Fruit fly (Drosophila melanogaster) whole organism, prepupa: ENCODE results near the gene PpD3.

ENCODE experiments used
- Blimp-1 ChIP-seq: fragments of 200-800 bp; sonication (Bioruptor generic); optimal IDR thresholded peaks from 3 replicates; lab custom pipeline; 2017; ENCODE audit warnings: missing biosample characterization, missing genetic modification characterization, mild to moderate bottlenecking, moderate library complexity, missing genetic modification reagents
- CG10631 ChIP-seq: fragments of 200-800 bp; sonication (Bioruptor generic); optimal IDR thresholded peaks from 2 replicates; lab custom pipeline; 2016; ENCODE audit warnings: missing biosample characterization, missing genetic modification characterization
- CG10669 ChIP-seq: fragments of 200-800 bp; sonication (Bioruptor generic); optimal IDR thresholded peaks from 3 replicates; lab custom pipeline; 2018; ENCODE audit warnings: missing biosample characterization, mild to moderate bottlenecking, missing genetic modification characterization, moderate library complexity
- CG11294 ChIP-seq: fragments of 200-800 bp; sonication (Bioruptor generic); IDR thresholded peaks from 2 replicates; pipeline ENCODE4 v1.3.6; 2022; ENCODE audit warnings: missing biosample characterization, missing genetic modification characterization
- CG11762 ChIP-seq: fragments of 200-800 bp; sonication (Bioruptor generic); optimal IDR thresholded peaks from 3 replicates; lab custom pipeline; 2016; ENCODE audit warnings: missing biosample characterization, missing genetic modification characterization; ENCODE audit not compliant: insufficient read depth
- CG11902 ChIP-seq: fragments of 200-800 bp; sonication (Bioruptor generic); optimal IDR thresholded peaks from 3 replicates; lab custom pipeline; 2016; ENCODE audit warnings: missing biosample characterization, missing genetic modification characterization
- CG15336 ChIP-seq: fragments of 200-800 bp; sonication (Bioruptor generic); IDR thresholded peaks from 2 replicates; pipeline ENCODE4 v1.3.6; 2022; ENCODE audit warnings: missing biosample characterization, missing genetic modification characterization
- CG16779 ChIP-seq: fragments of 200-800 bp; sonication (Bioruptor generic); optimal IDR thresholded peaks from 3 replicates; lab custom pipeline; 2017; ENCODE audit warnings: missing biosample characterization, mild to moderate bottlenecking, missing genetic modification characterization
- CG3032 ChIP-seq: fragments of 200-800 bp; optimal IDR thresholded peaks from 2 replicates; lab custom pipeline; 2019; ENCODE audit warnings: missing biosample characterization, mild to moderate bottlenecking, missing genetic modification characterization, moderate library complexity
- CG31627 ChIP-seq: fragments of 200-800 bp; sonication (Bioruptor generic); optimal IDR thresholded peaks from 3 replicates; lab custom pipeline; 2016; ENCODE audit warnings: missing biosample characterization, missing genetic modification characterization
- CG32006 ChIP-seq: fragments of 200-800 bp; sonication (Bioruptor generic); optimal IDR thresholded peaks from 3 replicates; lab custom pipeline; 2017; ENCODE audit warnings: missing biosample characterization, mild to moderate bottlenecking, missing genetic modification characterization
- CG3919 ChIP-seq: fragments of 200-800 bp; sonication (Bioruptor generic); optimal IDR thresholded peaks from 3 replicates; lab custom pipeline; 2016; ENCODE audit warnings: missing biosample characterization, missing genetic modification characterization
- CG6163 ChIP-seq: fragments of 200-800 bp; sonication (Bioruptor generic); IDR thresholded peaks from 3 replicates; pipeline ENCODE4 v1.3.6; 2022; ENCODE audit warnings: missing biosample characterization, missing genetic modification characterization
- CG6276 ChIP-seq: fragments of 200-800 bp; sonication (Bioruptor generic); optimal IDR thresholded peaks from 2 replicates; lab custom pipeline; 2017; ENCODE audit warnings: missing biosample characterization, mild to moderate bottlenecking, missing genetic modification characterization
- CG6792 ChIP-seq: fragments of 200-800 bp; sonication (Bioruptor generic); optimal IDR thresholded peaks from 3 replicates; lab custom pipeline; 2016; ENCODE audit warnings: missing biosample characterization, missing genetic modification characterization
- CG6808 ChIP-seq: fragments of 200-800 bp; sonication (Bioruptor generic); optimal IDR thresholded peaks from 3 replicates; lab custom pipeline; 2017; ENCODE audit warnings: missing biosample characterization, missing genetic modification characterization, mild to moderate bottlenecking, moderate library complexity, missing genetic modification reagents
- CG6854 ChIP-seq: fragments of 200-800 bp; sonication (Bioruptor generic); optimal IDR thresholded peaks from 2 replicates; lab custom pipeline; 2017; ENCODE audit warnings: missing biosample characterization, mild to moderate bottlenecking, missing genetic modification characterization
- CG8319 ChIP-seq: fragments of 200-800 bp; sonication (Bioruptor generic); optimal IDR thresholded peaks from 3 replicates; lab custom pipeline; 2016; ENCODE audit warnings: missing biosample characterization, missing genetic modification characterization
- CG8632 ChIP-seq: fragments of 200-800 bp; sonication (Bioruptor generic); optimal IDR thresholded peaks from 3 replicates; lab custom pipeline; 2016; ENCODE audit warnings: missing biosample characterization, missing genetic modification characterization
- Eip75B ChIP-seq: fragments of 200-800 bp; sonication (Bioruptor generic); optimal IDR thresholded peaks from 3 replicates; lab custom pipeline; 2016; ENCODE audit warnings: missing biosample characterization, missing genetic modification characterization
- Eip78C ChIP-seq: fragments of 200-800 bp; sonication (Bioruptor generic); peaks from one replicate; lab custom pipeline; 2016; ENCODE audit warnings: missing biosample characterization, missing genetic modification characterization
- Eip93F ChIP-seq: fragments of 200-800 bp; sonication (Bioruptor generic); optimal IDR thresholded peaks from 2 replicates; lab custom pipeline; 2016; ENCODE audit warnings: missing biosample characterization, mild to moderate bottlenecking, missing genetic modification characterization
- Hr39 ChIP-seq: fragments of 200-800 bp; sonication (Bioruptor generic); optimal IDR thresholded peaks from 2 replicates; lab custom pipeline; 2016; ENCODE audit warnings: missing biosample characterization, missing genetic modification characterization
- Hr4 ChIP-seq: fragments of 200-800 bp; sonication (Bioruptor generic); optimal IDR thresholded peaks from 3 replicates; lab custom pipeline; 2016; ENCODE audit warnings: missing biosample characterization, missing genetic modification characterization
- Lpt ChIP-seq: fragments of 200-800 bp; sonication (Bioruptor generic); optimal IDR thresholded peaks from 3 replicates; lab custom pipeline; 2016; ENCODE audit warnings: missing biosample characterization, missing genetic modification characterization
- OdsH ChIP-seq: fragments of 200-800 bp; sonication (Bioruptor generic); optimal IDR thresholded peaks from 3 replicates; lab custom pipeline; 2016; ENCODE audit warnings: missing biosample characterization, missing genetic modification characterization
- Sox102F ChIP-seq: fragments of 200-800 bp; sonication (Bioruptor generic); optimal IDR thresholded peaks from 2 replicates; lab custom pipeline; 2016; ENCODE audit warnings: missing biosample characterization, mild to moderate bottlenecking, missing genetic modification characterization
- Sox14 ChIP-seq: fragments of 200-800 bp; sonication (Bioruptor generic); optimal IDR thresholded peaks from 3 replicates; lab custom pipeline; 2016; ENCODE audit warnings: missing biosample characterization, missing genetic modification characterization
- Sox15 ChIP-seq: fragments of 200-800 bp; sonication (Bioruptor generic); optimal IDR thresholded peaks from 3 replicates; lab custom pipeline; 2016; ENCODE audit warnings: missing biosample characterization, missing genetic modification characterization
- achi ChIP-seq: fragments of 200-800 bp; sonication (Bioruptor generic); optimal IDR thresholded peaks from 3 replicates; lab custom pipeline; 2016; ENCODE audit warnings: missing biosample characterization, missing genetic modification characterization
- acj6 ChIP-seq: fragments of 200-800 bp; sonication (Bioruptor generic); optimal IDR thresholded peaks from 3 replicates; lab custom pipeline; 2016; ENCODE audit warnings: missing biosample characterization, missing genetic modification characterization
- dac ChIP-seq: fragments of 200-800 bp; sonication (Bioruptor generic); optimal IDR thresholded peaks from 2 replicates; lab custom pipeline; 2017; ENCODE audit warnings: missing biosample characterization, mild to moderate bottlenecking, missing genetic modification characterization
- dsx ChIP-seq: fragments of 200-800 bp; optimal IDR thresholded peaks from 3 replicates; lab custom pipeline; 2019; ENCODE audit warnings: missing biosample characterization, mild to moderate bottlenecking, missing genetic modification characterization, moderate library complexity; ENCODE audit not compliant: poor library complexity, severe bottlenecking
- eg ChIP-seq: fragments of 200-800 bp; sonication (Bioruptor generic); IDR thresholded peaks from 3 replicates; pipeline ENCODE4 v1.3.6; 2022; ENCODE audit warnings: missing biosample characterization, missing genetic modification characterization
- esn ChIP-seq: fragments of 200-800 bp; sonication (Bioruptor generic); optimal IDR thresholded peaks from 2 replicates; lab custom pipeline; 2016; ENCODE audit warnings: missing biosample characterization, mild to moderate bottlenecking, missing genetic modification characterization, moderate library complexity
- fd85E ChIP-seq: fragments of 200-800 bp; sonication (Bioruptor generic); optimal IDR thresholded peaks from 3 replicates; lab custom pipeline; 2016; ENCODE audit warnings: missing biosample characterization, missing genetic modification characterization
- fkh ChIP-seq: fragments of 200-800 bp; sonication (Bioruptor generic); optimal IDR thresholded peaks from 3 replicates; lab custom pipeline; 2017; ENCODE audit warnings: missing biosample characterization, mild to moderate bottlenecking, missing genetic modification characterization, moderate library complexity
- lz ChIP-seq: fragments of 200-800 bp; sonication (Bioruptor generic); optimal IDR thresholded peaks from 3 replicates; lab custom pipeline; 2016; ENCODE audit warnings: missing biosample characterization, missing genetic modification characterization
- pdm3 ChIP-seq: fragments of 200-800 bp; sonication (Bioruptor generic); optimal IDR thresholded peaks from 3 replicates; lab custom pipeline; 2016; ENCODE audit warnings: missing biosample characterization, missing genetic modification characterization
- salr ChIP-seq, 2 experiments: fragments of 200-800 bp; sonication (Bioruptor generic); optimal IDR thresholded peaks; 3 replicates each; lab custom pipeline; 2016 to 2018; ENCODE audit warnings: missing biosample characterization in 2 of 2, missing genetic modification characterization in 2 of 2, mild to moderate bottlenecking in 1 of 2
- spab ChIP-seq: fragments of 200-800 bp; sonication (Bioruptor generic); optimal IDR thresholded peaks from 2 replicates; lab custom pipeline; 2017; ENCODE audit warnings: missing biosample characterization, mild to moderate bottlenecking, missing genetic modification characterization, missing genetic modification reagents
- topi ChIP-seq: fragments of 200-800 bp; sonication (Bioruptor generic); optimal IDR thresholded peaks from 3 replicates; lab custom pipeline; 2016; ENCODE audit warnings: missing biosample characterization, missing genetic modification characterization

PpD3 gene

dm6 chr3R:9747272-9747874 is 302 bp upstream of the PpD3 start, which contains the start of gene CG12948 (continued):
- TF ChIP-seq fkh (GFP tag; lab: Kevin White, UChicago) (no peak), Blimp-1 (GFP tag; lab: Kevin White, UChicago) (peak; percentile 45), CG11762 (GFP tag; lab: Kevin White, UChicago) (no peak), CG6163 (GFP tag; lab: Robert Waterston, UW) (no peak), pdm3 (GFP tag; lab: Kevin White, UChicago) (no peak), Hr39 (GFP tag; lab: Kevin White, UChicago) (no peak), Eip93F (GFP tag; lab: Kevin White, UChicago) (peak; percentile 39), CG10631 (GFP tag; lab: Kevin White, UChicago) (no peak), esn (GFP tag; lab: Kevin White, UChicago) (peak; percentile 80), CG32006 (GFP tag; lab: Kevin White, UChicago) (no peak), CG6808 (GFP tag; lab: Kevin White, UChicago) (no peak), Hr4 (GFP tag; lab: Kevin White, UChicago) (no peak), Eip75B (GFP tag; lab: Kevin White, UChicago) (no peak), CG3919 (no peak), dac (no peak), dsx (no peak), CG10669 (GFP tag; lab: Kevin White, UChicago) (no peak), spab (no peak), fd85E (GFP tag; lab: Kevin White, UChicago) (no peak), salr (GFP tag; optimal IDR thresholded peaks at IDR 0.05; lab: Kevin White, UChicago) (no peak), Sox102F (no peak), topi (GFP tag; lab: Kevin White, UChicago) (no peak), Sox14 (GFP tag; lab: Kevin White, UChicago) (no peak), CG11902 (GFP tag; lab: Kevin White, UChicago) (no peak), CG6854 (GFP tag; lab: Kevin White, UChicago) (peak; percentile 69), achi (GFP tag; lab: Kevin White, UChicago) (no peak), Sox15 (GFP tag; lab: Kevin White, UChicago) (no peak), eg (peak; percentile 47; the same call in 2 of the 3 replicates), Eip78C (GFP tag; lab: Kevin White, UChicago) (peak; percentile 86), acj6 (GFP tag; lab: Kevin White, UChicago) (no peak), CG8319 (GFP tag; lab: Kevin White, UChicago) (no peak), CG6792 (GFP tag; lab: Kevin White, UChicago) (peak; percentile 49), OdsH (GFP tag; lab: Kevin White, UChicago) (no peak), CG31627 (peak; percentile 60), CG15336 (GFP tag; lab: Robert Waterston, UW) (no peak; the same call in 1 of the 2 replicates), CG11294 (no peak), CG6276 (GFP tag; lab: Kevin White, UChicago) (no peak), Lpt (peak; percentile 51), CG8632 (GFP tag; lab: Kevin White, UChicago) (no peak)

dm6 chr3R:9747900-9748663 is 407 bp downstream of the PpD3 start:
- TF ChIP-seq CG6792 (GFP tag; lab: Kevin White, UChicago): no peak
- no peak for TF ChIP-seq CG10669 (GFP tag; lab: Kevin White, UChicago)
- no peak for TF ChIP-seq CG31627
- TF ChIP-seq lz: no peak
- no peak for TF ChIP-seq CG6163 (GFP tag; lab: Robert Waterston, UW)
- no peak for TF ChIP-seq CG3032 (tag; lab: Kevin White, UChicago)
- TF ChIP-seq fd85E (GFP tag; lab: Kevin White, UChicago): no peak
- no peak for TF ChIP-seq CG16779
